Worm (Caenorhabditis elegans): ENCODE results near the gene kmo-2.

ce11 chrV:12086934-12087333, 18.6 kb upstream of the kmo-2 start, which contains the start of gene gana-1:
- no peak for TF ChIP-seq ama-1 (optimal IDR thresholded peaks at IDR 0.05)
- TF ChIP-seq elt-3 (tag; optimal IDR thresholded peaks at IDR 0.05): no peak
- TF ChIP-seq fos-1 (tag; optimal IDR thresholded peaks at IDR 0.05): no peak
- no peak for TF ChIP-seq nhr-6 (tag; optimal IDR thresholded peaks at IDR 0.05)
- no peak for TF ChIP-seq lin-39 (tag; optimal IDR thresholded peaks at IDR 0.05)
- TF ChIP-seq snpc-4 (tag; optimal IDR thresholded peaks at IDR 0.05): no peak
